Worm (Caenorhabditis elegans) whole organism, young adult: Measurements from ENCODE around the gene srw-56.

Experiments used
- D2030.7 ChIP-seq: fragments of 200-800 bp; sonication (Bioruptor generic); IDR thresholded peaks from 2 replicates; pipeline ENCODE4 v1.3.6; 2022; ENCODE audit warnings: missing genetic modification reagents, missing genetic modification characterization, missing compliant biosample characterization
- F33H1.4 ChIP-seq: fragments of 200-800 bp; sonication (Bioruptor generic); IDR thresholded peaks from 2 replicates; pipeline ENCODE4 v1.3.6; 2022; ENCODE audit warnings: missing genetic modification reagents, missing genetic modification characterization, missing compliant biosample characterization
- F37B4.10 ChIP-seq: fragments of 200-800 bp; sonication (Bioruptor generic); IDR thresholded peaks from 2 replicates; pipeline ENCODE4 v1.3.6; 2022; ENCODE audit warnings: missing genetic modification characterization, missing compliant biosample characterization
- F49E8.2 ChIP-seq: sonication (generic microtip); optimal IDR thresholded peaks from 3 replicates; lab custom pipeline; 2017; ENCODE audit warnings: missing genetic modification characterization, mild to moderate bottlenecking, missing compliant biosample characterization, antibody characterized with exemption, moderate library complexity; ENCODE audit not compliant: insufficient read depth
- F52B5.7 ChIP-seq: sonication (generic microtip); optimal IDR thresholded peaks from 2 replicates; lab custom pipeline; 2016; ENCODE audit warnings: mild to moderate bottlenecking, missing genetic modification characterization, missing compliant biosample characterization
- F55B11.4 ChIP-seq: sonication (generic microtip); optimal IDR thresholded peaks from 2 replicates; lab custom pipeline; 2016; ENCODE audit warnings: missing compliant biosample characterization, missing genetic modification characterization, borderline replicate concordance; ENCODE audit not compliant: insufficient read depth
- K11D2.4 ChIP-seq: fragments of 200-800 bp; sonication (Bioruptor generic); IDR thresholded peaks from 2 replicates; pipeline ENCODE4 v1.3.6; 2022; ENCODE audit warnings: missing genetic modification reagents, missing genetic modification characterization, missing compliant biosample characterization
- Y53F4B.3 ChIP-seq: fragments of 200-800 bp; sonication (Bioruptor generic); IDR thresholded peaks from 2 replicates; pipeline ENCODE4 v1.3.6; 2022; ENCODE audit warnings: missing genetic modification reagents, missing genetic modification characterization, missing compliant biosample characterization
- Y79H2A.3 ChIP-seq: fragments of 200-800 bp; sonication (Bioruptor generic); conservative IDR thresholded peaks from 2 replicates; pipeline ENCODE4 v1.3.6; 2022; ENCODE audit warnings: missing genetic modification reagents, missing genetic modification characterization, missing compliant biosample characterization
- Y95B8A.8 ChIP-seq: fragments of 200-800 bp; sonication (Bioruptor generic); IDR thresholded peaks from 2 replicates; pipeline ENCODE4 v1.3.6; 2022; ENCODE audit warnings: missing genetic modification reagents, missing genetic modification characterization, missing compliant biosample characterization
- aptf-2 ChIP-seq: fragments of 200-800 bp; sonication (Bioruptor generic); conservative IDR thresholded peaks from 2 replicates; pipeline ENCODE4 v1.3.6; 2022; ENCODE audit warnings: missing genetic modification reagents, missing genetic modification characterization, missing compliant biosample characterization
- atf-7 ChIP-seq: sonication (generic microtip); optimal IDR thresholded peaks from 2 replicates; lab custom pipeline; 2017; ENCODE audit warnings: mild to moderate bottlenecking, missing genetic modification characterization, missing compliant biosample characterization
- attf-5 ChIP-seq: fragments of 200-800 bp; sonication (Bioruptor generic); optimal IDR thresholded peaks from 2 replicates; lab custom pipeline; 2018; ENCODE audit warnings: mild to moderate bottlenecking, missing genetic modification characterization, missing compliant biosample characterization
- ceh-79 ChIP-seq: sonication (generic microtip); optimal IDR thresholded peaks from 2 replicates; lab custom pipeline; 2017; ENCODE audit warnings: mild to moderate bottlenecking, missing genetic modification characterization, missing compliant biosample characterization
- dpl-1 ChIP-seq: fragments of 150-350 bp; optimal IDR thresholded peaks from 2 replicates; lab custom pipeline; 2014; ENCODE audit warnings: missing biosample characterization, missing genetic modification reagents, missing genetic modification characterization
- egl-44 ChIP-seq: fragments of 200-800 bp; sonication (Bioruptor generic); IDR thresholded peaks from 2 replicates; pipeline ENCODE4 v1.3.6; 2022; ENCODE audit warnings: missing genetic modification reagents, missing genetic modification characterization, missing compliant biosample characterization
- ekl-4 ChIP-seq: fragments of 200-800 bp; sonication (Bioruptor generic); IDR thresholded peaks from 2 replicates; pipeline ENCODE4 v1.3.6; 2022; ENCODE audit warnings: missing genetic modification reagents, missing genetic modification characterization, missing compliant biosample characterization
- hmg-20 ChIP-seq: fragments of 200-800 bp; sonication (Bioruptor generic); IDR thresholded peaks from 2 replicates; pipeline ENCODE4 v1.3.6; 2022; ENCODE audit warnings: missing genetic modification reagents, missing genetic modification characterization, missing compliant biosample characterization
- let-607 ChIP-seq, 2 experiments: fragments of 200-800 bp in 1 of 2; sonication (Bioruptor generic) in 1 of 2; sonication (generic microtip) in 1 of 2; optimal IDR thresholded peaks; 2 replicates each; lab custom pipeline; 2016 to 2018; ENCODE audit warnings: mild to moderate bottlenecking in 2 of 2, missing compliant biosample characterization in 2 of 2, missing genetic modification characterization in 2 of 2, moderate library complexity in 2 of 2, missing genotype in 1 of 2
- lin-35 ChIP-seq, 3 experiments: fragments of 150-350 bp in 2 of 3; sonication (generic microtip) in 1 of 3; optimal IDR thresholded peaks; 2 replicates each; lab custom pipeline; 2014 to 2018; ENCODE audit warnings: missing biosample characterization in 3 of 3, missing genetic modification characterization in 3 of 3, missing genetic modification reagents in 3 of 3
- lin-40 ChIP-seq: sonication (generic microtip); optimal IDR thresholded peaks from 2 replicates; lab custom pipeline; 2016; ENCODE audit warnings: missing genetic modification characterization, mild to moderate bottlenecking, missing compliant biosample characterization, missing genotype, missing genetic modification reagents
- lin-54 ChIP-seq: fragments of 200-800 bp; sonication (Bioruptor generic); optimal IDR thresholded peaks from 2 replicates; lab custom pipeline; 2018; ENCODE audit warnings: mild to moderate bottlenecking, missing genetic modification characterization, missing compliant biosample characterization
- lsy-27 ChIP-seq: sonication (generic microtip); optimal IDR thresholded peaks from 2 replicates; lab custom pipeline; 2017; ENCODE audit warnings: missing genetic modification characterization, mild to moderate bottlenecking, missing compliant biosample characterization, antibody characterized with exemption, missing genotype, borderline replicate concordance; ENCODE audit not compliant: insufficient read depth
- mcd-1 ChIP-seq: fragments of 200-800 bp; sonication (Bioruptor generic); IDR thresholded peaks from 2 replicates; pipeline ENCODE4 v1.3.6; 2022; ENCODE audit warnings: missing genetic modification reagents, missing genetic modification characterization, missing compliant biosample characterization
- mxl-1 ChIP-seq: sonication (generic microtip); optimal IDR thresholded peaks from 2 replicates; lab custom pipeline; 2016; ENCODE audit warnings: missing genetic modification characterization, missing compliant biosample characterization
- nfya-1 ChIP-seq: sonication (generic microtip); optimal IDR thresholded peaks from 2 replicates; lab custom pipeline; 2017; ENCODE audit warnings: antibody characterized with exemption, missing compliant biosample characterization, missing genetic modification characterization, borderline replicate concordance; ENCODE audit not compliant: insufficient read depth
- nhr-120 ChIP-seq: fragments of 200-800 bp; sonication (Bioruptor generic); IDR thresholded peaks from 2 replicates; pipeline ENCODE4 v1.3.6; 2022; ENCODE audit warnings: missing genetic modification characterization, missing compliant biosample characterization
- nhr-27 ChIP-seq: fragments of 200-800 bp; sonication (Bioruptor generic); optimal IDR thresholded peaks from 2 replicates; lab custom pipeline; 2018; ENCODE audit warnings: mild to moderate bottlenecking, missing genetic modification characterization, moderate library complexity, missing compliant biosample characterization
- pbrm-1 ChIP-seq: fragments of 200-800 bp; sonication (Bioruptor generic); IDR thresholded peaks from 2 replicates; pipeline ENCODE4 v1.3.6; 2022; ENCODE audit warnings: missing genetic modification reagents, missing genetic modification characterization, missing compliant biosample characterization
- rec-8 ChIP-seq, 2 experiments: sonication (generic microtip); optimal IDR thresholded peaks; 2 replicates each; lab custom pipeline; 2016; ENCODE audit warnings: mild to moderate bottlenecking in 2 of 2, missing genetic modification characterization in 2 of 2, missing genetic modification reagents in 2 of 2, missing genotype in 2 of 2, missing biosample characterization in 1 of 2, missing compliant biosample characterization in 1 of 2, moderate library complexity in 1 of 2
- rpc-1 ChIP-seq, 2 experiments: fragments of 150-350 bp in 1 of 2; sonication (generic microtip) in 1 of 2; optimal IDR thresholded peaks; 2 replicates each; lab custom pipeline; 2014 to 2018; ENCODE audit warnings: missing biosample characterization in 1 of 2, missing genetic modification characterization in 1 of 2, missing genetic modification reagents in 1 of 2, missing genotype in 1 of 2
- snpc-1.3 ChIP-seq: sonication (generic microtip); optimal IDR thresholded peaks from 2 replicates; lab custom pipeline; 2017; ENCODE audit warnings: missing genetic modification characterization, mild to moderate bottlenecking, missing compliant biosample characterization, antibody characterized with exemption, moderate library complexity, missing genotype, missing genetic modification reagents; ENCODE audit not compliant: insufficient read depth
- snpc-3.4 ChIP-seq: sonication (generic microtip); optimal IDR thresholded peaks from 2 replicates; lab custom pipeline; 2017; ENCODE audit warnings: missing genetic modification characterization, mild to moderate bottlenecking, missing compliant biosample characterization, antibody characterized with exemption, moderate library complexity, missing genotype, missing genetic modification reagents
- sptf-2 ChIP-seq: fragments of 200-800 bp; sonication (Bioruptor generic); optimal IDR thresholded peaks from 2 replicates; lab custom pipeline; 2018; ENCODE audit warnings: mild to moderate bottlenecking, missing genetic modification characterization, missing compliant biosample characterization
- tbx-9 ChIP-seq: sonication (generic microtip); optimal IDR thresholded peaks from 2 replicates; lab custom pipeline; 2016; ENCODE audit warnings: borderline replicate concordance, missing genetic modification characterization, inconsistent platforms, missing compliant biosample characterization
- unc-130 ChIP-seq: sonication (generic microtip); optimal IDR thresholded peaks from 2 replicates; lab custom pipeline; 2016; ENCODE audit warnings: missing genetic modification reagents, missing genetic modification characterization, missing compliant biosample characterization
- unc-62 ChIP-seq: fragments of 150-350 bp; optimal IDR thresholded peaks from 2 replicates; lab custom pipeline; 2014; ENCODE audit warnings: missing biosample characterization, missing genetic modification reagents, missing genetic modification characterization
- ztf-18 ChIP-seq: sonication (generic microtip); optimal IDR thresholded peaks from 2 replicates; lab custom pipeline; 2016; ENCODE audit warnings: missing genotype, mild to moderate bottlenecking, missing genetic modification characterization, missing compliant biosample characterization
- ztf-3 ChIP-seq: fragments of 200-800 bp; sonication (Bioruptor generic); optimal IDR thresholded peaks from 2 replicates; lab custom pipeline; 2018; ENCODE audit warnings: mild to moderate bottlenecking, missing genetic modification characterization, missing compliant biosample characterization

The srw-56 gene

ce11 chrV:15950903-15951302 lies 1.8 kb downstream of the srw-56 start, which contains the start of gene srw-59:
Gene srw-59 (minus strand): TSS chrV:15951003.
- TF ChIP-seq Y79H2A.3 (GFP tag; lab: Robert Waterston, UW), result no peak

- TF ChIP-seq snpc-3.4 (tag; lab: Kevin White, UChicago) (no peak), ztf-18 (tag; lab: Kevin White, UChicago) (no peak), unc-130 (no peak), ekl-4 (GFP tag; lab: Robert Waterston, UW) (no peak), mxl-1 (tag; lab: Kevin White, UChicago) (no peak), egl-44 (GFP tag; lab: Robert Waterston, UW) (no peak), Y53F4B.3 (no peak), rec-8 (tag; optimal IDR thresholded peaks at IDR 0.05; lab: Kevin White, UChicago) (no peak), F33H1.4 (GFP tag; lab: Robert Waterston, UW) (no peak), lin-40 (tag; lab: Kevin White, UChicago) (no peak), nfya-1 (tag; lab: Kevin White, UChicago) (no peak), F52B5.7 (tag; lab: Kevin White, UChicago) (no peak), nhr-27 (no peak), snpc-1.3 (no peak), Y95B8A.8 (GFP tag; lab: Robert Waterston, UW) (no peak), F55B11.4 (tag; lab: Kevin White, UChicago) (no peak), dpl-1 (GFP tag; lab: Kevin White, UChicago) (no peak)
Observed at ce11 chrV:15943125-15943524, 9.5 kb downstream of the srw-56 start, which contains the start of gene srw-53. Gene srw-53 (plus strand): TSS chrV:15943425.

- TF ChIP-seq lin-35 (GFP tag; optimal IDR thresholded peaks at IDR 0.05; lab: Kevin White, UChicago) (no peak), ceh-79 (tag; lab: Kevin White, UChicago) (no peak), lin-40 (tag; lab: Kevin White, UChicago) (no peak), unc-62 (GFP tag; lab: Kevin White, UChicago) (no peak), ekl-4 (GFP tag; lab: Robert Waterston, UW) (no peak), atf-7 (tag; lab: Kevin White, UChicago) (no peak), F49E8.2 (tag; lab: Kevin White, UChicago) (no peak), K11D2.4 (no peak), rpc-1 (optimal IDR thresholded peaks at IDR 0.05; lab: Kevin White, UChicago) (no peak), rpc-1 (tag; optimal IDR thresholded peaks at IDR 0.05; lab: Kevin White, UChicago) (no peak), let-607 (tag; optimal IDR thresholded peaks at IDR 0.05; lab: Kevin White, UChicago) (no peak), ztf-18 (tag; lab: Kevin White, UChicago) (no peak), sptf-2 (GFP tag; lab: Kevin White, UChicago) (no peak), attf-5 (GFP tag; lab: Kevin White, UChicago) (no peak), hmg-20 (GFP tag; lab: Robert Waterston, UW) (no peak), nhr-27 (no peak), aptf-2 (GFP tag; lab: Robert Waterston, UW) (no peak), pbrm-1 (GFP tag; lab: Robert Waterston, UW) (no peak)
Observed at ce11 chrV:15940254-15940653, 12.4 kb downstream of the srw-56 start, which contains the start of gene srw-55. Gene srw-55 (minus strand): TSS chrV:15940354.

ce11 chrV:15932390-15932789 lies 20.3 kb downstream of the srw-56 start, which contains the start of gene srw-26:
Gene srw-26 (minus strand): TSS chrV:15932490.
- TF ChIP-seq nhr-120 (GFP tag; lab: Robert Waterston, UW) (no peak), mcd-1 (GFP tag; lab: Robert Waterston, UW) (no peak), F37B4.10 (GFP tag; lab: Robert Waterston, UW) (no peak), rec-8 (tag; optimal IDR thresholded peaks at IDR 0.05; lab: Kevin White, UChicago) (no peak), D2030.7 (no peak), tbx-9 (tag; lab: Kevin White, UChicago) (no peak), lsy-27 (tag; lab: Kevin White, UChicago) (no peak), ztf-3 (GFP tag; lab: Kevin White, UChicago) (no peak), lin-54 (no peak)
- TF ChIP-seq, all 124 proteins: peak for 0
